Worm (Caenorhabditis elegans): ENCODE results near the gene gly-12.

The gly-12 gene

ce11 chrX:7447340-7447739 is 38.3 kb upstream of the gly-12 start:
- no peak for TF ChIP-seq daf-12 (tag; optimal IDR thresholded peaks at IDR 0.05)
- no peak for TF ChIP-seq ZK546.5 (tag; optimal IDR thresholded peaks at IDR 0.05)
- no peak for TF ChIP-seq unc-39 (tag; optimal IDR thresholded peaks at IDR 0.05)
- no peak for TF ChIP-seq nhr-23 (tag; optimal IDR thresholded peaks at IDR 0.05)
- no peak for TF ChIP-seq eor-1 (tag; optimal IDR thresholded peaks at IDR 0.05)
- TF ChIP-seq fkh-2 (tag; optimal IDR thresholded peaks at IDR 0.05), result no peak
- TF ChIP-seq pqm-1 (tag; optimal IDR thresholded peaks at IDR 0.05), result no peak
- TF ChIP-seq jun-1 (tag; optimal IDR thresholded peaks at IDR 0.05), result no peak
- TF ChIP-seq nfya-1 (tag; optimal IDR thresholded peaks at IDR 0.05; ENCODE audit: insufficient read depth), result no peak
- TF ChIP-seq pha-4 (tag; optimal IDR thresholded peaks at IDR 0.05), result no peak
- no peak for TF ChIP-seq egl-27 (tag; optimal IDR thresholded peaks at IDR 0.05)
- TF ChIP-seq nhr-12 (tag; optimal IDR thresholded peaks at IDR 0.05), result no peak
- TF ChIP-seq nhr-237 (tag; optimal IDR thresholded peaks at IDR 0.05), result no peak
- no peak for TF ChIP-seq elt-3 (tag; optimal IDR thresholded peaks at IDR 0.05)
- no peak for TF ChIP-seq nhr-67 (tag; optimal IDR thresholded peaks at IDR 0.05)
- TF ChIP-seq ceh-16 (tag; optimal IDR thresholded peaks at IDR 0.05), result no peak
- TF ChIP-seq tbx-2 (tag; optimal IDR thresholded peaks at IDR 0.05), result no peak
- no peak for TF ChIP-seq lsy-12 (tag; optimal IDR thresholded peaks at IDR 0.05)
- no peak for TF ChIP-seq fkh-10 (GFP tag; optimal IDR thresholded peaks at IDR 0.05)

ce11 chrX:7452606-7453005 is 33.1 kb upstream of the gly-12 start:
- TF ChIP-seq R02D3.7 (tag; optimal IDR thresholded peaks at IDR 0.05) (no peak), daf-12 (tag; optimal IDR thresholded peaks at IDR 0.05) (no peak), pqm-1 (tag; optimal IDR thresholded peaks at IDR 0.05) (no peak), nhr-237 (tag; optimal IDR thresholded peaks at IDR 0.05) (no peak), hmg-11 (tag; optimal IDR thresholded peaks at IDR 0.05) (no peak), elt-3 (tag; optimal IDR thresholded peaks at IDR 0.05) (no peak), aly-2 (tag; optimal IDR thresholded peaks at IDR 0.05) (no peak), nhr-67 (tag; optimal IDR thresholded peaks at IDR 0.05) (no peak), eor-1 (tag; optimal IDR thresholded peaks at IDR 0.05) (no peak), ceh-28 (tag; optimal IDR thresholded peaks at IDR 0.05) (no peak)

DNA sequence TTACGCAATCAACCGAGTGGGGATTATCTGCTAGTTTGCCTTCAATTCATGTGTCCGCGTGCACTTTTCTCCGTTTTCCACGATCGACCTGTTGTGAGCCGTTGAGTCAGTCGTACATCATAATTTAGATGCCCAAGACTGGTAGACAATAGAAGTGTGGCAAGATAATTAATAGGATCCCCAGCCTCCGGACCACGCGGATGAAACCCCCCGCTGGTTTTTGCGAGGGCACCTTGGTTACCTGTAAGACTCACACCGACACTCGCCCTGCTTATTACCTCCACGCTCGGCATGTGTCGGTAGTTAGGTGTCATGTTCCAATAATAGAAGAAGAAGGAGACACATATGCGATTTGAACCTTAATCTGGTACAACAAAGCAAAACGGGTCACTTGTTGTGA is 29.7 kb upstream of the gly-12 start:
- TF ChIP-seq ceh-9 (tag; optimal IDR thresholded peaks at IDR 0.05) (no peak), nhr-11 (tag; optimal IDR thresholded peaks at IDR 0.05) (no peak), fkh-10 (GFP tag; optimal IDR thresholded peaks at IDR 0.05) (no peak), eor-1 (tag; optimal IDR thresholded peaks at IDR 0.05) (no peak), nfya-1 (tag; optimal IDR thresholded peaks at IDR 0.05; ENCODE audit: insufficient read depth) (no peak), nhr-77 (tag; optimal IDR thresholded peaks at IDR 0.05) (no peak), unc-39 (tag; optimal IDR thresholded peaks at IDR 0.05) (no peak), nhr-67 (tag; optimal IDR thresholded peaks at IDR 0.05) (no peak), nhr-25 (tag; optimal IDR thresholded peaks at IDR 0.05) (no peak)

DNA sequence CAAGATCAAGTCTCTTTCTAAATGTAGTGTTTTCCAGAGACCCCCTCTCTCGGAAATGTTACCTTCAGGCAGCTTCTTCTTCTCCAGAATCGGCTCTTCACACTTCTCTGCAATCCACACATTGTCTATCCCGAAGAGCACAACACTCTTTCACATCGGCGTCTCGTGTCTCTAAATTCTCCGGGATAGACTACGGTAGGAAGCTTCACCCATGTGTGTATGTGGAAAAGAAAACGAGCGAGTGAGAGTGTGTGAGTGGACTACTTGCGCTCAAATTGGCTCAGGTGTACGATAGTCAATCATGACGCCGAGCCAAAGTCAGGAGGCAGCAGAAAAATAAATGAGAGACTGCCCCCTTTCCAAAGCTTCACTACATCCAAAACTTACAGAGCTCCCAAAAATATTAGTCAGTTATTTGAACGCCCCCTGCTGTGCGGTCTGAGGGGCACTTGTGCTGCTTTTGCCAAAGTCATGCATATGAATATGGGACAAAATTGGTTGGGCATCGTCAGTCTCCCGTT is 28.4 kb upstream of the gly-12 start:
- TF ChIP-seq nhr-12 (tag; optimal IDR thresholded peaks at IDR 0.05) (no peak), lsy-12 (tag; optimal IDR thresholded peaks at IDR 0.05) (no peak), elt-3 (tag; optimal IDR thresholded peaks at IDR 0.05) (no peak), nfya-1 (tag; optimal IDR thresholded peaks at IDR 0.05; ENCODE audit: insufficient read depth) (peak; percentile 50), ceh-16 (tag; optimal IDR thresholded peaks at IDR 0.05) (no peak), elt-2 (tag; optimal IDR thresholded peaks at IDR 0.05) (no peak), lin-39 (tag; optimal IDR thresholded peaks at IDR 0.05) (no peak), nhr-43 (tag; optimal IDR thresholded peaks at IDR 0.05; ENCODE audit: poor library complexity, severe bottlenecking) (no peak), nhr-237 (tag; optimal IDR thresholded peaks at IDR 0.05) (no peak), egl-5 (tag; optimal IDR thresholded peaks at IDR 0.05) (no peak), R02D3.7 (tag; optimal IDR thresholded peaks at IDR 0.05) (no peak), nhr-76 (tag; optimal IDR thresholded peaks at IDR 0.05) (no peak), fkh-10 (GFP tag; optimal IDR thresholded peaks at IDR 0.05) (peak; percentile 22)

ce11 chrX:7460516-7460915 is 25.1 kb upstream of the gly-12 start:
- TF ChIP-seq pha-4 (tag; optimal IDR thresholded peaks at IDR 0.05) (peak; percentile 7), aly-2 (tag; optimal IDR thresholded peaks at IDR 0.05) (no peak), fkh-2 (tag; optimal IDR thresholded peaks at IDR 0.05) (no peak), fkh-10 (GFP tag; optimal IDR thresholded peaks at IDR 0.05) (no peak), daf-12 (tag; optimal IDR thresholded peaks at IDR 0.05) (no peak), nhr-67 (tag; optimal IDR thresholded peaks at IDR 0.05) (no peak), unc-39 (tag; optimal IDR thresholded peaks at IDR 0.05) (no peak), lsy-12 (tag; optimal IDR thresholded peaks at IDR 0.05) (no peak), ceh-16 (tag; optimal IDR thresholded peaks at IDR 0.05) (no peak), elt-1 (tag; optimal IDR thresholded peaks at IDR 0.05) (no peak), jun-1 (tag; optimal IDR thresholded peaks at IDR 0.05) (no peak), ZK546.5 (tag; optimal IDR thresholded peaks at IDR 0.05) (no peak), nfya-1 (tag; optimal IDR thresholded peaks at IDR 0.05; ENCODE audit: insufficient read depth) (peak; percentile 93)

Measured in whole organism, L3 larva.